Fruit fly (Drosophila melanogaster): ENCODE measurements around the gene CG33689.
A peak's percentile ranks its signal among the peaks of the same experiment; 100 is the strongest.

The CG33689 gene

dm6 chr3L:16158322-16158721 lies 41.7 kb upstream of the CG33689 start (continued):
- TF ChIP-seq org-1 (GFP tag; optimal IDR thresholded peaks at IDR 0.05): no peak
- peak; percentile 9 for TF ChIP-seq Xbp1 (GFP tag; optimal IDR thresholded peaks at IDR 0.05)
- TF ChIP-seq CG16815 (GFP tag; optimal IDR thresholded peaks at IDR 0.05): no peak
- no peak for TF ChIP-seq ci (GFP tag; IDR thresholded peaks at IDR 0.05)
- no peak for TF ChIP-seq Side (GFP tag; optimal IDR thresholded peaks at IDR 0.05)
- TF ChIP-seq Ada2b (GFP tag; IDR thresholded peaks at IDR 0.05): 0 out of 2 replicates have a peak, but pooled peaks have one; percentile 11
- no peak for TF ChIP-seq Med (GFP tag)
- no peak for TF ChIP-seq her (GFP tag; optimal IDR thresholded peaks at IDR 0.05)
- TF ChIP-seq gfzf (GFP tag; optimal IDR thresholded peaks at IDR 0.05): no peak
- no peak for TF ChIP-seq h (optimal IDR thresholded peaks at IDR 0.05)
- no peak for TF ChIP-seq Aef1 (GFP tag; IDR thresholded peaks at IDR 0.05)
- no peak for TF ChIP-seq Hey (tag; optimal IDR thresholded peaks at IDR 0.05)
- no peak for TF ChIP-seq Trl (optimal IDR thresholded peaks at IDR 0.05)
- TF ChIP-seq Trl (GFP tag; optimal IDR thresholded peaks at IDR 0.05): no peak
- TF ChIP-seq Rfx (GFP tag; IDR thresholded peaks at IDR 0.05): 0 out of 2 replicates have a peak, but pooled peaks have one; percentile 6
- TF ChIP-seq nmo (GFP tag; optimal IDR thresholded peaks at IDR 0.05): no peak
- no peak for TF ChIP-seq CG4707 (GFP tag; optimal IDR thresholded peaks at IDR 0.05)
- TF ChIP-seq CG17612 (GFP tag; IDR thresholded peaks at IDR 0.05): no peak
- TF ChIP-seq nerfin-2 (GFP tag; IDR thresholded peaks at IDR 0.05; ENCODE audit: partially characterized antibody): peak; percentile 58
- TF ChIP-seq mirr (GFP tag; optimal IDR thresholded peaks at IDR 0.05): peak; percentile 27

- TF ChIP-seq chinmo (GFP tag; IDR thresholded peaks at IDR 0.05; ENCODE audit: partially characterized antibody): 0 out of 4 replicates have a peak, but pooled peaks have one; percentile 13
- no peak for TF ChIP-seq CG7556 (GFP tag; optimal IDR thresholded peaks at IDR 0.05)
- peak; percentile 87 for TF ChIP-seq CG7987 (GFP tag; optimal IDR thresholded peaks at IDR 0.05)
- TF ChIP-seq Rfx (GFP tag; IDR thresholded peaks at IDR 0.05): 0 out of 2 replicates have a peak, but pooled peaks have one; percentile 6
- peak; percentile 25 for TF ChIP-seq exex (tag; optimal IDR thresholded peaks at IDR 0.05)
- TF ChIP-seq CG2116 (GFP tag; optimal IDR thresholded peaks at IDR 0.05): no peak
- no peak for TF ChIP-seq dan (GFP tag; IDR thresholded peaks at IDR 0.05)
- no peak for TF ChIP-seq Atf3 (GFP tag; optimal IDR thresholded peaks at IDR 0.05)
- TF ChIP-seq C15 (GFP tag; IDR thresholded peaks at IDR 0.05): no peak
- peak; percentile 1 for TF ChIP-seq sqz (GFP tag; optimal IDR thresholded peaks at IDR 0.05)
- no peak for TF ChIP-seq CG15073 (GFP tag; optimal IDR thresholded peaks at IDR 0.05)
- peak; percentile 77 for TF ChIP-seq CG13894 (tag; optimal IDR thresholded peaks at IDR 0.05)
- TF ChIP-seq vvl (GFP tag; IDR thresholded peaks at IDR 0.05): 0 out of 2 replicates have a peak, but pooled peaks have one; percentile 17
- TF ChIP-seq nom (GFP tag; optimal IDR thresholded peaks at IDR 0.05): peak; percentile 63
- peak; percentile 33 for TF ChIP-seq Med (GFP tag)
- TF ChIP-seq CG34376 (GFP tag; optimal IDR thresholded peaks at IDR 0.05): peak; percentile 14
Observed at dm6 chr3L:16159161-16160072, 40.6 kb upstream of the CG33689 start.

- TF ChIP-seq CG6654 (GFP tag; optimal IDR thresholded peaks at IDR 0.05) (no peak), pho (GFP tag; optimal IDR thresholded peaks at IDR 0.05) (peak; percentile 27), dati (GFP tag; IDR thresholded peaks at IDR 0.05) (no peak), CG1602 (GFP tag; optimal IDR thresholded peaks at IDR 0.05) (no peak), CG8924 (tag; optimal IDR thresholded peaks at IDR 0.05) (no peak), Fer1 (GFP tag; optimal IDR thresholded peaks at IDR 0.05) (no peak), bigmax (GFP tag; optimal IDR thresholded peaks at IDR 0.05) (no peak), HLH4C (GFP tag; IDR thresholded peaks at IDR 0.05; ENCODE audit: partially characterized antibody) (no peak), ERR (GFP tag; optimal IDR thresholded peaks at IDR 0.05) (no peak), CG42726 (GFP tag; IDR thresholded peaks at IDR 0.05; ENCODE audit: partially characterized antibody) (no peak), CG15073 (GFP tag; optimal IDR thresholded peaks at IDR 0.05) (no peak), Sry-β (GFP tag; optimal IDR thresholded peaks at IDR 0.05) (no peak), Nf-YC (tag; optimal IDR thresholded peaks at IDR 0.05) (no peak), NK7.1 (GFP tag; optimal IDR thresholded peaks at IDR 0.05) (no peak), MBD-R2 (GFP tag; IDR thresholded peaks at IDR 0.05) (no peak), dmrt99B (tag; optimal IDR thresholded peaks at IDR 0.05) (no peak), Rfx (GFP tag; IDR thresholded peaks at IDR 0.05) (no peak)
Observed at dm6 chr3L:16160073-16160398, 40.0 kb upstream of the CG33689 start.
